Worm (Caenorhabditis elegans) whole organism, L4/young adult: Measurements from ENCODE around the gene gop-1.

Experiments used
- W03F9.2 ChIP-seq: fragments of 150-350 bp; optimal IDR thresholded peaks from 2 replicates; lab custom pipeline; 2014; ENCODE audit warnings: missing biosample characterization, missing genetic modification characterization
- dao-5 ChIP-seq: sonication (generic microtip); optimal IDR thresholded peaks from 2 replicates; lab custom pipeline; 2016; ENCODE audit warnings: missing genotype, missing genetic modification characterization, moderate library complexity, missing compliant biosample characterization

DNA sequence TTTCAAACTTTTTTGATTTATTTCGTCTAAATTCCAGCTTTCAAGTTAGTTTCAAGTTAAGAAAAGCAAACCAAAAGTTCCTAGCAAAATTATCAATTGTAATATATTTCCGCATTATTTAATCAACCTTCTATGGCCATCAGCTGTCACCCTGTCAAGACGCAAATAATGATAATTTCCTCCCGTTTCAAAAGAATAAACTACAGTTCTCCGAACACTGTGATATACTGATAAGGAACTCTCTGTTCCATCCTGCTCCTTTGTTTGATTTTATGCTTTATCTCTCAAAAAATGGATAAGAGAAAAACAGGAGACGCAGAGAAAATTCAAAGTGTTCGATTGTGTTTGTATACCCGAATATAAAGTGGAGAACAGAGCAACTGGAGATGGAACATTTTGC is 37.0 kb downstream of the gop-1 start:
- no peak for TF ChIP-seq dao-5
- no peak for TF ChIP-seq W03F9.2 (tag; lab: Kevin White, UChicago)
